Worm (Caenorhabditis elegans) whole organism, L4/young adult: Measurements from ENCODE around the gene F44E5.1.

ENCODE experiments used
- W03F9.2 ChIP-seq: fragments of 150-350 bp; optimal IDR thresholded peaks from 2 replicates; lab custom pipeline; 2014; ENCODE audit warnings: missing biosample characterization, missing genetic modification characterization
- dao-5 ChIP-seq: sonication (generic microtip); optimal IDR thresholded peaks from 2 replicates; lab custom pipeline; 2016; ENCODE audit warnings: missing genotype, missing genetic modification characterization, moderate library complexity, missing compliant biosample characterization
- him-1 ChIP-seq: sonication (generic microtip); optimal IDR thresholded peaks from 2 replicates; lab custom pipeline; 2016; ENCODE audit warnings: missing genotype, missing genetic modification reagents, missing genetic modification characterization, missing compliant biosample characterization

The F44E5.1 gene

ce11 chrII:11726470-11727106 lies 47.8 kb downstream of the F44E5.1 start, which contains the start of gene F13D12.5:
F13D12.5 (plus strand) TSS chrII:11726814.
- TF ChIP-seq dao-5 (no peak), W03F9.2 (peak; percentile 38)

- no peak for TF ChIP-seq dao-5
- TF ChIP-seq W03F9.2 = no peak
- TF ChIP-seq him-1 = no peak
These were observed 48.7 kb downstream of the F44E5.1 start for ce11 chrII:11725615-11726014.

- TF ChIP-seq dao-5 (no peak), him-1 (no peak), W03F9.2 (no peak)
These were observed 50.0 kb downstream of the F44E5.1 start for ce11 chrII:11724362-11724761.
